Worm (Caenorhabditis elegans): Measurements from ENCODE around the gene T05A1.5.
A peak's percentile ranks its signal among the peaks of the same experiment; 100 is the strongest.
"Not testable (repeated sequence)": the region's sequence is repeated elsewhere in the genome, so short reads cannot be mapped to it uniquely, and the experiment has no call there.

T05A1.5 gene

DNA sequence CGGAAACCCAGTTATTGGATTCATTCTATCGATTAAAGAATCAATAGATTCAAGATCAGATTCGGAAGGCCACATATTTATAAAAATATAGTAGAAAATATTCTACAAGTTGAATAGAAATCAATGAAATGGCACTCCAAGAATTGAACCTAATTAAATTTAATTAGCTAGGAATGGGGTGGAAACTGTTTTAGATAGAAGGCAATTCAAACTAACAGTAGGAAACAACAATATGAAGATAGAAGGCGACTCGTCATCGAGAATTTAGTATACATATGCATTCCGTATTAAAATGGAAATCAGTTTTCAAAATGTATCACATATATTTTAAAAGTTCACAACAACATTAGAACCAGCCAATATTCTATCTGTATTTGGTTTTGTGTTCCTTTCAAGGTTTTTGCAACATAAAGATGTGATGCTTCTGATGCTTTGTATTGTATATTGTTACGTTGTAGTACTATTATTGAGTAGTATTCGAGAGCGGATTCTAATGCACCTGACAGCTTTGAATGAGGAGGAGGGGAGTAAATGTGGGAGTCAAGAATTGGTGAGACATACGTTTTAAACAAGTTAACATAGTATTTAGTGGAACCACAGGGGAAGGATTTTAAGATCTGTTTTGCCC lies 49.8 kb downstream of the T05A1.5 start, which contains the start of the genes F27C8.3 and F27C8.2:
F27C8.3 (minus strand) TSS at position 101 of the 628 bp plus-strand sequence.
F27C8.2 (plus strand) TSS at position 578 of the 628 bp plus-strand sequence.
- TF ChIP-seq unc-62 (GFP tag; optimal IDR thresholded peaks at IDR 0.05 in 1 of 2) = peak in 1 of 2 experiments; percentile 4
- TF ChIP-seq unc-62 (tag; optimal IDR thresholded peaks at IDR 0.05) = not testable (repeated sequence)

DNA sequence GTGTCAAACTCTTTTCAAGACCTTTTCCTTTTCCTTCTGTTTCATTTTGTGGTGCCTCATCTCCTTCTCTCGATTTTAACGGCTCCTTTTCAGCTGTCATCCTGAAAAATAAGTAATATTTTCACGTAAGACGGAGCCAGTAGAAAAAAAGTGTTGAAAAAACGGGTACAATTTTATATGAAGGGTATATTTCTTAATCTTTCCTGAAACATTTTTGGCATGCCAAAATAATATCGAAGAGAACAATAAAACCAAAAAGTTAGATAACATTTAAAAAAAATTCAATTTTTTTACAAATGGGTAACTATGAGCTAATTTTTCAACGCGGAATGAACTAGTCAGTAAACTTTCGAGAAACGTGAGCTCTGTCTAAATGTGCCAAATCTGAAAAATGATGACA lies 55.5 kb downstream of the T05A1.5 start, which contains the start of gene aat-1:
aat-1 (minus strand) TSS at position 101 of the 400 bp plus-strand sequence.
- no peak for TF ChIP-seq madf-9 (GFP tag; conservative IDR thresholded peaks at IDR 0.05)
- TF ChIP-seq php-3 (GFP tag; IDR thresholded peaks at IDR 0.05) = no peak
- TF ChIP-seq F26F4.8 (GFP tag; conservative IDR thresholded peaks at IDR 0.05) = no peak
- TF ChIP-seq unc-39 (tag; optimal IDR thresholded peaks at IDR 0.05) = no peak
- TF ChIP-seq aly-2 (tag; optimal IDR thresholded peaks at IDR 0.05) = no peak
- TF ChIP-seq fkh-10 (GFP tag; optimal IDR thresholded peaks at IDR 0.05) = no peak
- no peak for TF ChIP-seq dpl-1 (GFP tag; optimal IDR thresholded peaks at IDR 0.05)
- no peak for TF ChIP-seq T26A8.4 (GFP tag; IDR thresholded peaks at IDR 0.05)

DNA sequence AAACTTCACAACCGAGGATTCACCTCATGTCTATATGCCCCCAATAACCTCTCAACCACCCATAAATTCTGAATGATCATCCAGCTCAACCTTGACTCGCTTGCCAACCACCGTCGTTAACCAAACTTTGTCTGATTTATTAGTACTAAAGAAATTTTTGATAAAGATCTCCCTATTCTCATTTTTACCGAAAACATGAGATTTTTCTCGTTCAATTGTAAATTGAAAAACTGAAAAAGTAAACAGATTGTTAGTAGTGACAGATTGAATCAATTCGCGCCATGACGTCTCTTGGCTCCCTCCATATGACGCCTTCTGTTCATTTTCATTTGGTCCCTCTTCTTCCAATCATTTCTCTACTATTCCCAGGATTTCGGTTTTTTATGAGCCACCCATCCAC lies 61.9 kb downstream of the T05A1.5 start:
- no peak for TF ChIP-seq fkh-10 (GFP tag; optimal IDR thresholded peaks at IDR 0.05)
- TF ChIP-seq Y5F2A.4 (GFP tag; optimal IDR thresholded peaks at IDR 0.05) = no peak
- no peak for TF ChIP-seq egl-27 (tag; optimal IDR thresholded peaks at IDR 0.05)
- no peak for TF ChIP-seq nhr-102 (tag; optimal IDR thresholded peaks at IDR 0.05)

DNA sequence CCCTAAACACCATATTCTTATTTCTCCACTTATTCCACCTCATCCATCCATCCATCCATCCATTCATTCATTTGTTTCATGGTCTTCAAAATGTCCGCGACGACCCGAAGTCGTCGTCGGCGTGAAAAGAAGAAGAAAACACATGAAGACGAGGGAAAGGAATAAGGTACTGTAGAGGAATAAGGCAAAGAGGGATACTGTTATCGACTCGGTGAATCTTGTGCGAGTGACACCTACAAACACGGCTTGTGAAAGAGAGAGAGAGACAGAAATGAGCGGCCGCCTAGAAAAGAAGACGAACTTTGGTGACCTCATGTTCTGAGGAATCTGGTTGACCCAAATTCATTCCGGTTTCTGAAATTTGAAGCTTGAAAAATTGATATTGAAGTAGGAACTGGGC lies 63.0 kb downstream of the T05A1.5 start:
- TF ChIP-seq zfp-3 (GFP tag; conservative IDR thresholded peaks at IDR 0.05) (no peak), nhr-41 (GFP tag; IDR thresholded peaks at IDR 0.05) (no peak), mes-2 (tag; optimal IDR thresholded peaks at IDR 0.05; ENCODE audit: poor library complexity, severe bottlenecking) (no peak), ces-1 (GFP tag; optimal IDR thresholded peaks at IDR 0.05) (no peak), nhr-77 (tag; optimal IDR thresholded peaks at IDR 0.05) (no peak), fkh-10 (GFP tag; optimal IDR thresholded peaks at IDR 0.05) (no peak), ceh-82 (tag; optimal IDR thresholded peaks at IDR 0.05) (no peak), rbr-2 (tag; optimal IDR thresholded peaks at IDR 0.05) (no peak), madf-9 (GFP tag; conservative IDR thresholded peaks at IDR 0.05) (no peak), ama-1 (optimal IDR thresholded peaks at IDR 0.05) (no peak), mxl-3 (GFP tag; optimal IDR thresholded peaks at IDR 0.05) (no peak), dpl-1 (GFP tag; optimal IDR thresholded peaks at IDR 0.05) (no peak), lin-15B (tag; optimal IDR thresholded peaks at IDR 0.05) (no peak)
